Fruit fly (Drosophila melanogaster): Measurements from ENCODE around the gene CG11586.

Gene CG11586

dm6 chr3L:4230357-4230901, 31.8 kb downstream of the CG11586 start:
- TF ChIP-seq CG11093 (GFP tag; IDR thresholded peaks at IDR 0.05) (peak; percentile 90), CG1792 (GFP tag; optimal IDR thresholded peaks at IDR 0.05) (peak; percentile 77), dmrt99B (tag; optimal IDR thresholded peaks at IDR 0.05) (peak; percentile 97), nau (GFP tag; optimal IDR thresholded peaks at IDR 0.05) (peak; percentile 84), CG7372 (GFP tag; IDR thresholded peaks at IDR 0.05) (peak; percentile 79), CG12071 (GFP tag; optimal IDR thresholded peaks at IDR 0.05) (peak; percentile 83), CG4360 (GFP tag; IDR thresholded peaks at IDR 0.05) (peak; percentile 67), Hmr (GFP tag; optimal IDR thresholded peaks at IDR 0.05) (peak; percentile 59), wor (GFP tag; IDR thresholded peaks at IDR 0.05) (peak; percentile 91), kni (GFP tag; optimal IDR thresholded peaks at IDR 0.05) (peak; percentile 93), CG11504 (tag; optimal IDR thresholded peaks at IDR 0.05) (peak; percentile 95), CTCF (GFP tag; optimal IDR thresholded peaks at IDR 0.05) (peak; percentile 44), Aef1 (GFP tag; IDR thresholded peaks at IDR 0.05) (peak; percentile 73), repo (GFP tag; optimal IDR thresholded peaks at IDR 0.05) (peak; percentile 93), Dfd (GFP tag; optimal IDR thresholded peaks at IDR 0.05) (no peak), CG1602 (GFP tag; optimal IDR thresholded peaks at IDR 0.05) (peak; percentile 93), CG8290 (GFP tag; optimal IDR thresholded peaks at IDR 0.05) (peak; percentile 96), CG8290 (tag; optimal IDR thresholded peaks at IDR 0.05) (peak; percentile 48 to 93), gsb (GFP tag; IDR thresholded peaks at IDR 0.05) (0 out of 2 replicates have a peak, but pooled peaks have one; percentile 36), Bgb (GFP tag; IDR thresholded peaks at IDR 0.05; ENCODE audit: partially characterized antibody) (no peak), phol (tag; optimal IDR thresholded peaks at IDR 0.05) (peak; percentile 97), gce (GFP tag; IDR thresholded peaks at IDR 0.05) (peak; percentile 84), unpg (GFP tag; optimal IDR thresholded peaks at IDR 0.05) (peak; percentile 92), Asciz (GFP tag; optimal IDR thresholded peaks at IDR 0.05) (peak; percentile 92), Mrtf (GFP tag; IDR thresholded peaks at IDR 0.05) (peak; percentile 83), pfk (GFP tag; optimal IDR thresholded peaks at IDR 0.05) (peak; percentile 54), cas (GFP tag; IDR thresholded peaks at IDR 0.05) (no peak), CG9215 (GFP tag; IDR thresholded peaks at IDR 0.05) (peak; percentile 73), HLH3B (GFP tag; IDR thresholded peaks at IDR 0.05) (peak; percentile 85), ato (GFP tag; IDR thresholded peaks at IDR 0.05; ENCODE audit: partially characterized antibody) (no peak), Xbp1 (GFP tag; optimal IDR thresholded peaks at IDR 0.05) (peak; percentile 93), CG10209 (GFP tag; optimal IDR thresholded peaks at IDR 0.05) (peak; percentile 95), CG8388 (GFP tag; optimal IDR thresholded peaks at IDR 0.05) (peak; percentile 95), zfh2 (GFP tag; optimal IDR thresholded peaks at IDR 0.05) (no peak), YL-1 (GFP tag; optimal IDR thresholded peaks at IDR 0.05) (peak; percentile 80), ase (GFP tag; IDR thresholded peaks at IDR 0.05) (peak; percentile 88; the same call in 2 of the 3 replicates), CG12236 (GFP tag; optimal IDR thresholded peaks at IDR 0.05) (peak; percentile 93), CG4282 (GFP tag; optimal IDR thresholded peaks at IDR 0.05) (peak; percentile 72), CG11247 (GFP tag; IDR thresholded peaks at IDR 0.05) (peak; percentile 74), p53 (GFP tag; optimal IDR thresholded peaks at IDR 0.05) (peak; percentile 83), D19A (tag; optimal IDR thresholded peaks at IDR 0.05) (peak; percentile 93), Myb (GFP tag; optimal IDR thresholded peaks at IDR 0.05) (peak; percentile 74), Optix (GFP tag; IDR thresholded peaks at IDR 0.05) (peak; percentile 88), CG17385 (GFP tag; optimal IDR thresholded peaks at IDR 0.05) (peak; percentile 86), ab (GFP tag; optimal IDR thresholded peaks at IDR 0.05) (peak; percentile 78), CG8359 (GFP tag; optimal IDR thresholded peaks at IDR 0.05; ENCODE audit: borderline replicate concordance) (peak; percentile 90), vvl (GFP tag; IDR thresholded peaks at IDR 0.05) (peak; percentile 93), rib (GFP tag; IDR thresholded peaks at IDR 0.05) (no peak), Mad (GFP tag; optimal IDR thresholded peaks at IDR 0.05) (peak; percentile 93), da (GFP tag; optimal IDR thresholded peaks at IDR 0.05) (peak; percentile 76), CG16779 (GFP tag; IDR thresholded peaks at IDR 0.05) (no peak), abd-A (tag; optimal IDR thresholded peaks at IDR 0.05) (peak; percentile 73)

Data from whole organism, embryonic.